Fruit fly (Drosophila melanogaster): ENCODE measurements around the gene Cngl.

dm6 chrX:15353654-15354053 lies 87.4 kb downstream of the Cngl start:
- no peak for TF ChIP-seq Hr39 (GFP tag; optimal IDR thresholded peaks at IDR 0.05)
- no peak for TF ChIP-seq CG8319 (GFP tag; optimal IDR thresholded peaks at IDR 0.05)
- no peak for TF ChIP-seq achi (GFP tag; optimal IDR thresholded peaks at IDR 0.05)
- no peak for TF ChIP-seq Sox15 (GFP tag; optimal IDR thresholded peaks at IDR 0.05)
- no peak for TF ChIP-seq CG8119 (GFP tag; IDR thresholded peaks at IDR 0.05)
- TF ChIP-seq Ets96B (tag; optimal IDR thresholded peaks at IDR 0.05) = no peak
- no peak for TF ChIP-seq ss (GFP tag; optimal IDR thresholded peaks at IDR 0.05)
- no peak for TF ChIP-seq fd85E (GFP tag; optimal IDR thresholded peaks at IDR 0.05)
- no peak for TF ChIP-seq net (GFP tag; optimal IDR thresholded peaks at IDR 0.05)
- no peak for TF ChIP-seq CG11294 (GFP tag; IDR thresholded peaks at IDR 0.05)
- TF ChIP-seq esn (GFP tag; optimal IDR thresholded peaks at IDR 0.05) = no peak
